Fruit fly (Drosophila melanogaster): ENCODE measurements around the gene Adsl.

DNA sequence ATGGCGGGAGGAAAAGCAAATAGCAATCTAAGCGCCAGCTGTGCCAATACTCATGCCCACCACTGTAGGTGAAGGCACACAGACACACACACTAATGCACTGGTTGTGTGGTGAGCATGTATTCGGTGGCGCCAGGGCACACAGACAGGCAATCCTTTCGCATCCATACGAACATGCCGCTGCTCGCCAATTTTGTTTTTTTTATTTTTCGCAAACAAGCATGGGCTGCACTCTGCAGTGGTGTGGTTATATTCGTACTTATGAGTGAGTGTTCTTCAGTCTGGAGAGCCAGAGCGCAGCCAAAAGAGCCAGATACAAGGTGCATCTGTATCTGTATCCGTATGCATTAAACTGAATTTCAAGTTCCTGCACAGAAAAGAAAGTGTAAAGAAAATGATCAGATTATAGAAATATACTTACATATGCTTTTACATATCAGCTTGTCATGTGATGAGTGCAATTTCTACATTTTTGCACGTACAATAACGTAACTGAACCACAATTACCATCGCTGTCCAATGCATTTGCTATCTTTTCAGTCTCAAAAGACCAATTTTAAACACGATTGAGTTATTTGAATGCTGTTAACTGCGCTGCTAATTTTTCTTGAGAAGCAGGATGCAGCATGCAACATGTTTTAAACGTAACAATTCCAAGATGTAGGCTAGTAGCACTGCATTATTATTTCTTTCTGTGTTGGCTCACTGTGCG lies 38.3 kb upstream of the Adsl start:
- no peak for TF ChIP-seq h (optimal IDR thresholded peaks at IDR 0.05)
- TF ChIP-seq Sin3A (optimal IDR thresholded peaks at IDR 0.05) = no peak
- TF ChIP-seq insv (optimal IDR thresholded peaks at IDR 0.05) = no peak
- TF ChIP-seq Myc (optimal IDR thresholded peaks at IDR 0.05) = no peak
